Worm (Caenorhabditis elegans) whole organism, late embryonic: ENCODE data around the gene F49F1.7.

ENCODE experiments used
- C08G9.2 ChIP-seq: sonication (generic microtip); optimal IDR thresholded peaks from 2 replicates; lab custom pipeline; 2016; ENCODE audit warnings: mild to moderate bottlenecking, missing genetic modification characterization, moderate library complexity, missing compliant biosample characterization
- C38D4.7 ChIP-seq: fragments of 200-800 bp; sonication (Bioruptor generic); optimal IDR thresholded peaks from 2 replicates; lab custom pipeline; 2018; ENCODE audit warnings: mild to moderate bottlenecking, missing genetic modification characterization, moderate library complexity, missing compliant biosample characterization
- K09A11.1 ChIP-seq: sonication (generic microtip); optimal IDR thresholded peaks from 2 replicates; lab custom pipeline; 2017; ENCODE audit warnings: antibody characterized with exemption, mild to moderate bottlenecking, missing genetic modification characterization, missing compliant biosample characterization; ENCODE audit not compliant: insufficient read depth
- T23F11.4 ChIP-seq: fragments of 200-800 bp; sonication (Bioruptor generic); optimal IDR thresholded peaks from 2 replicates; lab custom pipeline; 2018; ENCODE audit warnings: mild to moderate bottlenecking, missing genetic modification characterization, missing compliant biosample characterization
- ahr-1 ChIP-seq: sonication (generic microtip); optimal IDR thresholded peaks from 2 replicates; lab custom pipeline; 2016; ENCODE audit warnings: missing genetic modification characterization, missing compliant biosample characterization
- ceh-14 ChIP-seq: sonication (generic microtip); optimal IDR thresholded peaks from 2 replicates; lab custom pipeline; 2016; ENCODE audit warnings: missing genotype, missing genetic modification characterization, missing compliant biosample characterization
- ceh-19 ChIP-seq: fragments of 200-800 bp; sonication (Bioruptor generic); optimal IDR thresholded peaks from 2 replicates; lab custom pipeline; 2018; ENCODE audit warnings: mild to moderate bottlenecking, missing genetic modification characterization, missing compliant biosample characterization
- ceh-24 ChIP-seq: sonication (generic microtip); optimal IDR thresholded peaks from 2 replicates; lab custom pipeline; 2016; ENCODE audit warnings: mild to moderate bottlenecking, missing genetic modification characterization, missing compliant biosample characterization
- ceh-30 ChIP-seq: fragments of 150-350 bp; optimal IDR thresholded peaks from 2 replicates; lab custom pipeline; 2014; ENCODE audit warnings: missing biosample characterization, missing genetic modification characterization
- ceh-34 ChIP-seq: sonication (generic microtip); optimal IDR thresholded peaks from 2 replicates; lab custom pipeline; 2016; ENCODE audit warnings: mild to moderate bottlenecking, missing genetic modification characterization, missing compliant biosample characterization
- ceh-45 ChIP-seq: fragments of 200-800 bp; sonication (Bioruptor generic); IDR thresholded peaks from 2 replicates; pipeline ENCODE4 v1.3.6; 2022; ENCODE audit warnings: missing genetic modification reagents, missing genetic modification characterization, missing compliant biosample characterization
- ceh-48 ChIP-seq: sonication (generic microtip); optimal IDR thresholded peaks from 2 replicates; lab custom pipeline; 2016; ENCODE audit warnings: missing genetic modification characterization, inconsistent platforms, missing compliant biosample characterization
- ceh-9 ChIP-seq: sonication (generic microtip); optimal IDR thresholded peaks from 2 replicates; lab custom pipeline; 2016; ENCODE audit warnings: mild to moderate bottlenecking, missing genetic modification characterization, inconsistent platforms, missing compliant biosample characterization
- dve-1 ChIP-seq: sonication (generic microtip); optimal IDR thresholded peaks from 2 replicates; lab custom pipeline; 2017; ENCODE audit warnings: antibody characterized with exemption, mild to moderate bottlenecking, missing genetic modification characterization, missing compliant biosample characterization
- elt-4 ChIP-seq: sonication (generic microtip); optimal IDR thresholded peaks from 2 replicates; lab custom pipeline; 2016; ENCODE audit warnings: missing genetic modification characterization, missing compliant biosample characterization
- ets-4 ChIP-seq: sonication (generic microtip); optimal IDR thresholded peaks from 2 replicates; lab custom pipeline; 2016; ENCODE audit warnings: missing genetic modification characterization, missing compliant biosample characterization
- fkh-6 ChIP-seq: sonication (generic microtip); optimal IDR thresholded peaks from 2 replicates; lab custom pipeline; 2016; ENCODE audit warnings: missing genetic modification characterization, missing compliant biosample characterization
- gmeb-2 ChIP-seq: sonication (generic microtip); optimal IDR thresholded peaks from 2 replicates; lab custom pipeline; 2016; ENCODE audit warnings: missing genetic modification characterization, inconsistent platforms, missing compliant biosample characterization
- hlh-15 ChIP-seq: sonication (generic microtip); optimal IDR thresholded peaks from 2 replicates; lab custom pipeline; 2016; ENCODE audit warnings: missing genetic modification characterization, missing compliant biosample characterization
- hlh-30 ChIP-seq: sonication (generic microtip); optimal IDR thresholded peaks from 2 replicates; lab custom pipeline; 2017; ENCODE audit warnings: antibody characterized with exemption, missing genetic modification characterization, missing compliant biosample characterization; ENCODE audit not compliant: insufficient read depth
- hlh-8 ChIP-seq: sonication (generic microtip); optimal IDR thresholded peaks from 2 replicates; lab custom pipeline; 2016; ENCODE audit warnings: missing genotype, missing genetic modification characterization, missing compliant biosample characterization
- lim-6 ChIP-seq: sonication (generic microtip); optimal IDR thresholded peaks from 2 replicates; lab custom pipeline; 2016; ENCODE audit warnings: missing genetic modification characterization, missing compliant biosample characterization
- lin-11 ChIP-seq: fragments of 200-800 bp; sonication (Bioruptor generic); optimal IDR thresholded peaks from 2 replicates; lab custom pipeline; 2018; ENCODE audit warnings: mild to moderate bottlenecking, missing genetic modification characterization, missing compliant biosample characterization
- nfya-1 ChIP-seq: sonication (generic microtip); optimal IDR thresholded peaks from 2 replicates; lab custom pipeline; 2017; ENCODE audit warnings: missing genetic modification characterization, mild to moderate bottlenecking, missing compliant biosample characterization, antibody characterized with exemption, moderate library complexity
- nhr-11 ChIP-seq: fragments of 150-350 bp; optimal IDR thresholded peaks from 2 replicates; lab custom pipeline; 2014; ENCODE audit warnings: missing biosample characterization, missing genetic modification characterization
- nhr-232 ChIP-seq: sonication (generic microtip); optimal IDR thresholded peaks from 2 replicates; lab custom pipeline; 2016; ENCODE audit warnings: missing genetic modification characterization, missing compliant biosample characterization
- npax-4 ChIP-seq: sonication (generic microtip); optimal IDR thresholded peaks from 2 replicates; lab custom pipeline; 2016; ENCODE audit warnings: missing genetic modification characterization, missing compliant biosample characterization
- pag-3 ChIP-seq: sonication (generic microtip); optimal IDR thresholded peaks from 2 replicates; lab custom pipeline; 2016; ENCODE audit warnings: missing compliant biosample characterization, missing genetic modification characterization, borderline replicate concordance
- pat-9 ChIP-seq: fragments of 200-800 bp; sonication (Bioruptor generic); optimal IDR thresholded peaks from 2 replicates; lab custom pipeline; 2018; ENCODE audit warnings: mild to moderate bottlenecking, missing genetic modification characterization, moderate library complexity, missing compliant biosample characterization
- pax-1 ChIP-seq: fragments of 150-350 bp; optimal IDR thresholded peaks from 2 replicates; lab custom pipeline; 2014; ENCODE audit warnings: missing biosample characterization, missing genetic modification characterization
- pha-2 ChIP-seq: sonication (generic microtip); optimal IDR thresholded peaks from 2 replicates; lab custom pipeline; 2017; ENCODE audit warnings: mild to moderate bottlenecking, missing genetic modification characterization, missing compliant biosample characterization
- pha-4 ChIP-seq: fragments of 150-350 bp; optimal IDR thresholded peaks from 2 replicates; lab custom pipeline; 2018; ENCODE audit warnings: missing biosample characterization, missing genetic modification reagents, missing genetic modification characterization
- pros-1 ChIP-seq: fragments of 150-350 bp; optimal IDR thresholded peaks from 2 replicates; lab custom pipeline; 2014; ENCODE audit warnings: missing biosample characterization, missing genetic modification reagents, missing genetic modification characterization
- rnt-1 ChIP-seq: sonication (generic microtip); optimal IDR thresholded peaks from 2 replicates; lab custom pipeline; 2016; ENCODE audit warnings: missing genetic modification characterization, missing compliant biosample characterization
- sdc-2 ChIP-seq: sonication (generic microtip); optimal IDR thresholded peaks from 2 replicates; lab custom pipeline; 2016; ENCODE audit warnings: missing genotype, missing genetic modification characterization, missing compliant biosample characterization
- sox-2 ChIP-seq: fragments of 200-800 bp; sonication (Bioruptor generic); IDR thresholded peaks from 2 replicates; pipeline ENCODE4 v1.3.6; 2022; ENCODE audit warnings: missing genetic modification reagents, missing genetic modification characterization, missing compliant biosample characterization
- syd-9 ChIP-seq: sonication (generic microtip); optimal IDR thresholded peaks from 2 replicates; lab custom pipeline; 2016; ENCODE audit warnings: mild to moderate bottlenecking, missing genetic modification characterization, moderate library complexity, missing compliant biosample characterization
- tbx-2 ChIP-seq: sonication (generic microtip); optimal IDR thresholded peaks from 2 replicates; lab custom pipeline; 2016; ENCODE audit warnings: missing genetic modification characterization, missing compliant biosample characterization
- unc-3 ChIP-seq, 2 experiments: fragments of 200-800 bp in 1 of 2; sonication (Bioruptor generic) in 1 of 2; sonication (generic microtip) in 1 of 2; conservative IDR thresholded peaks in 1 of 2; optimal IDR thresholded peaks in 1 of 2; 2 replicates each; pipeline versions ENCODE4 v1.3.6 to Lab custom; 2016 to 2022; ENCODE audit warnings: missing compliant biosample characterization in 2 of 2, missing genetic modification characterization in 2 of 2, missing genetic modification reagents in 1 of 2
- unc-42 ChIP-seq: sonication (generic microtip); optimal IDR thresholded peaks from 2 replicates; lab custom pipeline; 2016; ENCODE audit warnings: missing genotype, missing genetic modification characterization, missing compliant biosample characterization
- unc-86 ChIP-seq: sonication (generic microtip); optimal IDR thresholded peaks from 2 replicates; lab custom pipeline; 2016; ENCODE audit warnings: missing genetic modification characterization, missing compliant biosample characterization
- zip-5 ChIP-seq: sonication (generic microtip); optimal IDR thresholded peaks from 2 replicates; lab custom pipeline; 2016; ENCODE audit warnings: missing genetic modification characterization, missing compliant biosample characterization

Gene F49F1.7

ce11 chrIV:4121055-4121454, 4.5 kb downstream of the F49F1.7 start:
- no peak for TF ChIP-seq fkh-6 (tag; lab: Kevin White, UChicago)
- TF ChIP-seq unc-86 (tag; lab: Kevin White, UChicago) = no peak
- TF ChIP-seq ceh-19 (GFP tag; lab: Kevin White, UChicago) = no peak
- TF ChIP-seq ceh-24 (tag; lab: Kevin White, UChicago) = no peak
- TF ChIP-seq lin-11 (tag; lab: Kevin White, UChicago) = no peak
- no peak for TF ChIP-seq T23F11.4
- TF ChIP-seq ceh-14 (tag; lab: Kevin White, UChicago) = no peak

ce11 chrIV:4120263-4120662, 5.3 kb downstream of the F49F1.7 start, which contains the start of gene F49F1.5:
F49F1.5 (minus strand) TSS chrIV:4120415.
- TF ChIP-seq pax-1 (tag; lab: Kevin White, UChicago) (no peak), npax-4 (tag; lab: Kevin White, UChicago) (no peak), ahr-1 (tag; lab: Kevin White, UChicago) (no peak), nhr-232 (no peak), pat-9 (tag; lab: Kevin White, UChicago) (no peak), ets-4 (tag; lab: Kevin White, UChicago) (no peak), pros-1 (tag; lab: Kevin White, UChicago) (no peak), pag-3 (tag; lab: Kevin White, UChicago) (no peak), dve-1 (tag; lab: Kevin White, UChicago) (no peak), C08G9.2 (tag; lab: Kevin White, UChicago) (no peak), rnt-1 (tag; lab: Kevin White, UChicago) (no peak), lim-6 (tag; lab: Kevin White, UChicago) (no peak), ceh-34 (no peak), elt-4 (tag; lab: Kevin White, UChicago) (no peak), C38D4.7 (no peak), ceh-45 (GFP tag; lab: Robert Waterston, UW) (no peak), gmeb-2 (tag; lab: Kevin White, UChicago) (no peak), ceh-14 (tag; lab: Kevin White, UChicago) (no peak)
- TF ChIP-seq, all 69 proteins: peak for 0

- no peak for TF ChIP-seq nfya-1 (tag; lab: Kevin White, UChicago)
- no peak for TF ChIP-seq lin-11 (tag; lab: Kevin White, UChicago)
- no peak for TF ChIP-seq C38D4.7
- TF ChIP-seq ets-4 (tag; lab: Kevin White, UChicago) = no peak
- no peak for TF ChIP-seq sdc-2 (tag; lab: Kevin White, UChicago)
- no peak for TF ChIP-seq pha-4 (tag; lab: Kevin White, UChicago)
- TF ChIP-seq C08G9.2 (tag; lab: Kevin White, UChicago) = no peak
- TF ChIP-seq unc-3 (GFP tag; conservative IDR thresholded peaks at IDR 0.05; lab: Robert Waterston, UW) = no peak
- no peak for TF ChIP-seq unc-3 (tag; optimal IDR thresholded peaks at IDR 0.05; lab: Kevin White, UChicago)
- no peak for TF ChIP-seq ceh-45 (GFP tag; lab: Robert Waterston, UW)
- TF ChIP-seq hlh-15 (tag; lab: Kevin White, UChicago) = no peak
- no peak for TF ChIP-seq ceh-48 (tag; lab: Kevin White, UChicago)
- no peak for TF ChIP-seq rnt-1 (tag; lab: Kevin White, UChicago)
- TF ChIP-seq hlh-30 (tag; lab: Kevin White, UChicago) = no peak
- no peak for TF ChIP-seq sox-2 (GFP tag; lab: Robert Waterston, UW)
- no peak for TF ChIP-seq unc-42
- TF ChIP-seq tbx-2 (tag; lab: Kevin White, UChicago) = no peak
- no peak for TF ChIP-seq zip-5
Measured at ce11 chrIV:4117432-4117831, 8.1 kb downstream of the F49F1.7 start, which contains the start of gene drd-50. drd-50 (plus strand) TSS chrIV:4117732.

ce11 chrIV:4115634-4116033, 9.9 kb downstream of the F49F1.7 start, which contains the start of the genes F49F1.4 and F49F1.2:
F49F1.4 (minus strand) TSS chrIV:4115734.
F49F1.2 (plus strand) TSS chrIV:4115943.
- no peak for TF ChIP-seq elt-4 (tag; lab: Kevin White, UChicago)
- TF ChIP-seq nhr-11 (tag; lab: Kevin White, UChicago) = no peak
- TF ChIP-seq K09A11.1 (tag; lab: Kevin White, UChicago) = no peak
- no peak for TF ChIP-seq syd-9 (tag; lab: Kevin White, UChicago)
- no peak for TF ChIP-seq hlh-30 (tag; lab: Kevin White, UChicago)
- TF ChIP-seq gmeb-2 (tag; lab: Kevin White, UChicago) = no peak
- no peak for TF ChIP-seq pha-2
- TF ChIP-seq ceh-30 = no peak
- no peak for TF ChIP-seq ceh-9 (tag; lab: Kevin White, UChicago)
- no peak for TF ChIP-seq hlh-8 (tag; lab: Kevin White, UChicago)
- TF ChIP-seq ceh-34 = no peak
- no peak for TF ChIP-seq ceh-48 (tag; lab: Kevin White, UChicago)
- TF ChIP-seq, all 69 proteins: peak for 0
